Worm (Caenorhabditis elegans): ENCODE measurements around the gene rnr-2.

DNA sequence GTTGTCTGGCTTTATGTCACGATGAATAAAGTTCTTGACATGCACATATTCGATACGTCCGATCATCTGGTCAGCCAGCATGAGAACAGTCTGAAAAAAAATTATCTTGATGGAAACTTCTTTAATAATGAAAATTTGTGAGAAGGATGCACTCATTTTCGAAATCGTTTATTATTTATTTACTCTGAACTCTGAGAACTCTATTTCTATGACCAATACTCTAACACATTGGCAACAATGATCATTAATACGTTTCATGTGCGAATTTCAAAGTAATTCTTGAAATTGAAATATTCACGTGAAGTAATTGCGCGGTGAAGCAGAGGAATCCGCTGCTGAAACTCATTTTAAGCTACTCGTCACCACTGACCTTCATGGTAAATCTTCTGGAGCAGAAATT, 9.1 kb downstream of the rnr-2 start:
- no peak for TF ChIP-seq ztf-11 (tag; optimal IDR thresholded peaks at IDR 0.05)
- TF ChIP-seq ama-1 (optimal IDR thresholded peaks at IDR 0.05), result no peak
- no peak for TF ChIP-seq blmp-1 (tag; optimal IDR thresholded peaks at IDR 0.05)
- TF ChIP-seq nhr-11 (tag; optimal IDR thresholded peaks at IDR 0.05), result no peak
- no peak for TF ChIP-seq fos-1 (tag; optimal IDR thresholded peaks at IDR 0.05)
- no peak for TF ChIP-seq ceh-82 (tag; optimal IDR thresholded peaks at IDR 0.05)
- TF ChIP-seq egl-27 (tag; optimal IDR thresholded peaks at IDR 0.05), result no peak
- TF ChIP-seq snu-23 (GFP tag; optimal IDR thresholded peaks at IDR 0.05), result no peak
- TF ChIP-seq vab-15 (tag; optimal IDR thresholded peaks at IDR 0.05), result no peak
- no peak for TF ChIP-seq snpc-4 (tag; optimal IDR thresholded peaks at IDR 0.05)
- no peak for TF ChIP-seq grh-1 (GFP tag; IDR thresholded peaks at IDR 0.05)
- no peak for TF ChIP-seq lin-15B (tag; optimal IDR thresholded peaks at IDR 0.05)
- no peak for TF ChIP-seq skn-1 (tag; optimal IDR thresholded peaks at IDR 0.05)
- no peak for TF ChIP-seq lin-13 (GFP tag; optimal IDR thresholded peaks at IDR 0.05)

Measured in whole organism, L1 larva.